Worm (Caenorhabditis elegans) whole organism, early embryonic: ENCODE data around the gene mthf-1.

Experiments used
- aly-1 ChIP-seq: sonication (generic microtip); optimal IDR thresholded peaks from 2 replicates; lab custom pipeline; 2016; ENCODE audit warnings: missing genetic modification characterization, missing compliant biosample characterization
- hmbx-1 ChIP-seq: sonication (generic microtip); optimal IDR thresholded peaks from 2 replicates; lab custom pipeline; 2016; ENCODE audit warnings: mild to moderate bottlenecking, missing genetic modification characterization, missing compliant biosample characterization
- hmg-4 ChIP-seq: fragments of 200-800 bp; sonication (Bioruptor generic); optimal IDR thresholded peaks from 2 replicates; lab custom pipeline; 2018; ENCODE audit warnings: mild to moderate bottlenecking, missing genetic modification characterization, missing compliant biosample characterization
- pes-1 ChIP-seq: fragments of 200-800 bp; sonication (Bioruptor generic); IDR thresholded peaks from 2 replicates; pipeline ENCODE4 v1.3.6; 2022; ENCODE audit warnings: missing genetic modification reagents, missing genetic modification characterization, missing compliant biosample characterization
- scrt-1 ChIP-seq: fragments of 200-800 bp; sonication (Bioruptor generic); IDR thresholded peaks from 2 replicates; pipeline ENCODE4 v1.3.6; 2022; ENCODE audit warnings: missing genetic modification characterization, missing compliant biosample characterization

The mthf-1 gene

ce11 chrII:7736725-7737124, 40.9 kb downstream of the mthf-1 start:
- no peak for TF ChIP-seq hmg-4 (GFP tag; lab: Kevin White, UChicago)

- no peak for TF ChIP-seq pes-1 (GFP tag; lab: Robert Waterston, UW)
- TF ChIP-seq hmbx-1 (tag; lab: Kevin White, UChicago), result no peak
- no peak for TF ChIP-seq scrt-1 (GFP tag; lab: Robert Waterston, UW)
- no peak for TF ChIP-seq aly-1 (tag; lab: Kevin White, UChicago)
Measured at ce11 chrII:7724603-7725002, 53.0 kb downstream of the mthf-1 start, which contains the start of gene cpna-2. cpna-2 (plus strand) TSS chrII:7724903.
